Worm (Caenorhabditis elegans): ENCODE measurements around the gene Y51H4A.937.
"Not testable (repeated sequence)": the region's sequence is repeated elsewhere in the genome, so short reads cannot be mapped to it uniquely, and the experiment has no call there.

The Y51H4A.937 gene

DNA sequence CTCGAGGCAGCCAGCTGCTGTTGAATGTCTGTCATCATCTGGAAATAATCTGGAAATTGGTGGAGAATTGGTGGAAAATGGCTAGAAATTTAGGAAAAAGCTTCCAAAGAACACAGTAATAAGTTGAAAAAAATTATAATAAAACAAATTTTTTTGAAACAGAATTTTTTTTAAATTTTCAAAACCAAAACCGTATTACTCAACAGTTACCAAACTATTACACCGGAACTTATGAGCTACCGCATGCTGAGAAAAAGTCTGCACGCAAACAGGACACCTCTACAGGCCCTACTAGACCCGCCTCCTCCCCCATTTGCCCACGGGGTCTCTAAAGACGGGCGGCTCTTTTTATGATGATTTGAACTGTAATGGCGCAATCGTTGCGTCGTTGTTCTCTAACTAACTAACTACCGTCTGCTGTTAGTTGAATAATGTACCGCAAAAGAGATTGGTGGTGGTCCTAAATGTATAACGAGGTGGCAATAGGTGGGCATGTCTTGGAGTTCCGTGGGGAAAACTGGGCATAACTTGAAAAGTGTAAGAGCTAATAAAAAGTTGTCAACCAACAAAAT is 22.8 kb upstream of the Y51H4A.937 start, which contains the start of gene zip-7:
Gene zip-7, minus strand, starts transcription at position 51 of the 572 bp plus-strand sequence.
- TF ChIP-seq Y95B8A.8 (GFP tag; IDR thresholded peaks at IDR 0.05) (no peak), Y56A3A.18 (GFP tag; IDR thresholded peaks at IDR 0.05) (no peak), ekl-4 (GFP tag; IDR thresholded peaks at IDR 0.05) (no peak), snpc-1.1 (tag; optimal IDR thresholded peaks at IDR 0.05; ENCODE audit: insufficient read depth) (no peak), madf-10 (tag; optimal IDR thresholded peaks at IDR 0.05) (no peak), ceh-58 (GFP tag; IDR thresholded peaks at IDR 0.05) (no peak), madf-3 (GFP tag; IDR thresholded peaks at IDR 0.05) (no peak), lin-54 (GFP tag; optimal IDR thresholded peaks at IDR 0.05) (no peak), snpc-4 (GFP tag; optimal IDR thresholded peaks at IDR 0.05) (no peak), snpc-4 (tag; optimal IDR thresholded peaks at IDR 0.05) (no peak), zim-3 (tag; optimal IDR thresholded peaks at IDR 0.05) (no peak), lir-1 (GFP tag; conservative IDR thresholded peaks at IDR 0.05) (no peak), sdz-38 (tag; optimal IDR thresholded peaks at IDR 0.05) (no peak)

DNA sequence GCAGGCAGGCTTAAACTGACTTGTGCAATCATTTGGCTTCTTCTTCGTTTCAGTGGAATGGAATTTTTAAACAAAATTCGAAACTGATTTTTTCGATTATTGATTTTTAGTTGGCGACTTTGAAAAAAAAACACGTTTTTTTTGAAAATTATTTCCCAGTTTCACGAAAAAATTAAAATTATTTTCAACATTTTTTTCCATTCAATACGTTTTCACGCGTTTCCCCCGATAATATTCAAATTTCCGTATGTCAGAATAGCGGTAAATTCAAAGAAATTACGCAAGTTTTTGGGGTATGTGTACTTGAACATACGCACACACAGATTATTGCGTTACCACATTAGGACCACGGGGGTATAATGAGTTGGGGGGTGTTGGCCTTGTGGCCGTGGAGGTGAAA is 21.3 kb upstream of the Y51H4A.937 start, which contains the start of gene Y51H4A.935:
Gene Y51H4A.935, minus strand, starts transcription at position 101 of the 400 bp plus-strand sequence.
- not testable (repeated sequence) for TF ChIP-seq C06A6.2 (GFP tag; conservative IDR thresholded peaks at IDR 0.05); ZK185.1 (tag; optimal IDR thresholded peaks at IDR 0.05; ENCODE audit: poor library complexity, severe bottlenecking); ama-1 (optimal IDR thresholded peaks at IDR 0.05); ama-1 (GFP tag; optimal IDR thresholded peaks at IDR 0.05)

ce11 chrIV:16525018-16525417 is 3.5 kb upstream of the Y51H4A.937 start:
- TF ChIP-seq nhr-80 (tag; optimal IDR thresholded peaks at IDR 0.05) (peak; percentile 13), attf-6 (GFP tag; IDR thresholded peaks at IDR 0.05) (0 out of 2 replicates have a peak, but pooled peaks have one; percentile 36), unc-130 (GFP tag; optimal IDR thresholded peaks at IDR 0.05) (no peak)

ce11 chrIV:16526038-16526437 is 2.4 kb upstream of the Y51H4A.937 start, which contains the start of gene Y51H4A.5:
TSS of gene Y51H4A.5 (minus strand) at chrIV:16526138.
- TF ChIP-seq F10E7.11 (tag; optimal IDR thresholded peaks at IDR 0.05) (no peak), snpc-4 (GFP tag; optimal IDR thresholded peaks at IDR 0.05) (no peak), snpc-4 (tag; optimal IDR thresholded peaks at IDR 0.05) (peak in 1 of 4 experiments; percentile 26)

DNA sequence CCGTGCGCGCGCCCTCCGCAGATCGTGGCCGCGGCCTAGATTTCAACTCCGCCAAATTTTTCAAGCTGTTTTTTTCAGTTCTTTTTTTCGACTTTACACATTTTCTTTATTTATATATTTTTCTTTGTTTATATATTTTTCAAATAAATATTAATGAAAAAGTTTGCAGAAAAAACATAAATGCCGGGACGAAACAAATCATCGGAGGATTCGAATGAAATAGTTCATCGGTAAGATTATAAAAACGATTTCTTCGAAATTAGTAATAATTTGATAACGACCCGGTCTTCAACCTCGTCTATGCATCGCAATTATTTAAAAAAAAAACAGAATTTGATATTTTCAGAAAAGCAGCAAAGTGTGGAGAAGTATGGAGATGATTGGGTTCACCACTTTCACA is 4.9 kb downstream of the Y51H4A.937 start, which contains the start of gene Y51H4A.6:
Gene Y51H4A.6, plus strand, starts transcription at position 301 of the 400 bp plus-strand sequence.
- TF ChIP-seq pbrm-1 (GFP tag; IDR thresholded peaks at IDR 0.05) (no peak), lin-26 (GFP tag; IDR thresholded peaks at IDR 0.05) (no peak), cebp-1 (GFP tag; IDR thresholded peaks at IDR 0.05) (no peak), cebp-1 (tag; optimal IDR thresholded peaks at IDR 0.05) (no peak), ceh-27 (GFP tag; optimal IDR thresholded peaks at IDR 0.05) (no peak)

DNA sequence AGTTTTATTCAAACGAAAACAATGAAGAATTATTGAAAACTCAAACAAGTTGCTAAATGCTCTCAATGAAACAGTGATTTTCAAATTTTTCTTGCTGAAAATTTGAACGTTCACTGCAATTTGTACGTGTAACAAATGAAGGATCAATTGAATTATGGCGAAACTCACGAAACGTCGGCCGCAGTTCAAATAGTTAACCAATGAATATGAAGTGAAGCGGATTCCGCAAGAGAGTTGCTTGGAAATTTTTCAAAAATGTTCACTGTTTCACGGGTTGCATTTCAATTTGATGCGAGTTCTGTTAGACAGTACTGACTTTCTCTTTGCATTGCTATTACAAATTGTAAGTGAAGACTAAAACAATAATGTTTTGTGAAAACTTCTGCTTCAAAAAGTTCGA is 6.4 kb downstream of the Y51H4A.937 start:
- TF ChIP-seq snpc-4 (GFP tag; optimal IDR thresholded peaks at IDR 0.05) (no peak), snpc-4 (tag; optimal IDR thresholded peaks at IDR 0.05) (peak in 3 of 4 experiments; percentile 50 to 72 (median 72)), athp-1 (tag; optimal IDR thresholded peaks at IDR 0.05) (no peak)

DNA sequence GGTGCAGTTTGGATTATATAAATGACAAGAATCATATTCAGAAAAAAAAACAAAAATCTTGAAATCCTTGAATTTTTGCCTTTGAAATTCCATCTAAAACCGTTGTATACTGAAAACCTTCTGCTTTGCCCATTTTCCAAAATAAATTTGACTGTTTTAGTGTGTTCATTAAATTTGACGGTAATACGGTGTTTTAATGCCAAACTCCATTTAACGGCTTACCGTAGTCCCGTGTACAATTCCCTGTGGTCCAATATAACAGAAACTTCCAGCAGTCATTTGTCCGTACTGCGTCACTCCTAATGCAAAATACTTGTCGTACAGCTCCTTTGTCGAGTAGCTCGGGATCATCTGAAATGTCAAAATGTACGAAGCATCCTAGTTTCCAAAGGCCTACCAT is 12.1 kb downstream of the Y51H4A.937 start:
- TF ChIP-seq egl-18 (GFP tag; IDR thresholded peaks at IDR 0.05) = no peak
- no peak for TF ChIP-seq ZK185.1 (tag; optimal IDR thresholded peaks at IDR 0.05; ENCODE audit: poor library complexity, severe bottlenecking)
- TF ChIP-seq Y56A3A.18 (GFP tag; IDR thresholded peaks at IDR 0.05) = no peak
- TF ChIP-seq aptf-2 (GFP tag; conservative IDR thresholded peaks at IDR 0.05) = no peak
- TF ChIP-seq cebp-1 (GFP tag; IDR thresholded peaks at IDR 0.05) = no peak
- no peak for TF ChIP-seq cebp-1 (tag; optimal IDR thresholded peaks at IDR 0.05)
- no peak for TF ChIP-seq ceh-79 (tag; optimal IDR thresholded peaks at IDR 0.05)
- TF ChIP-seq nhr-179 (tag; optimal IDR thresholded peaks at IDR 0.05) = no peak
- no peak for TF ChIP-seq Y67H2A.10 (GFP tag; conservative IDR thresholded peaks at IDR 0.05)
- no peak for TF ChIP-seq nhr-27 (tag; optimal IDR thresholded peaks at IDR 0.05)
- no peak for TF ChIP-seq let-526 (GFP tag; IDR thresholded peaks at IDR 0.05)
- no peak for TF ChIP-seq egrh-3 (GFP tag; IDR thresholded peaks at IDR 0.05)

Data from whole organism, young adult.